Fruit fly (Drosophila melanogaster) whole organism, embryonic: ENCODE measurements around the gene vkg.

Experiments
- ATbp ChIP-seq: fragments of 200-800 bp; sonication (Bioruptor generic); optimal IDR thresholded peaks from 2 replicates; lab custom pipeline; 2017; ENCODE audit warnings: missing biosample characterization, mild to moderate bottlenecking, missing genetic modification characterization, missing genetic modification reagents
- Atf-2 ChIP-seq: fragments of 200-800 bp; sonication (Bioruptor generic); optimal IDR thresholded peaks from 2 replicates; lab custom pipeline; 2016; ENCODE audit warnings: missing biosample characterization, missing genetic modification characterization
- B-H1 ChIP-seq: fragments of 200-800 bp; sonication (Bioruptor generic); IDR thresholded peaks from 3 replicates; pipeline ENCODE4 v1.3.6; 2022; ENCODE audit warnings: missing biosample characterization, missing genetic modification characterization
- BtbVII ChIP-seq: fragments of 200-800 bp; sonication (Bioruptor generic); optimal IDR thresholded peaks from 3 replicates; lab custom pipeline; 2017; ENCODE audit warnings: missing biosample characterization, mild to moderate bottlenecking, missing genetic modification characterization
- CG10565 ChIP-seq: fragments of 200-800 bp; sonication (Bioruptor generic); optimal IDR thresholded peaks from 3 replicates; lab custom pipeline; 2016; ENCODE audit warnings: missing biosample characterization, mild to moderate bottlenecking, missing genetic modification characterization
- CG10654 ChIP-seq: fragments of 200-800 bp; sonication (Bioruptor generic); optimal IDR thresholded peaks from 2 replicates; lab custom pipeline; 2016; ENCODE audit warnings: missing biosample characterization, missing genetic modification characterization
- CG10979 ChIP-seq: fragments of 200-800 bp; sonication (Bioruptor generic); optimal IDR thresholded peaks from 2 replicates; lab custom pipeline; 2018; ENCODE audit warnings: missing biosample characterization, mild to moderate bottlenecking, missing genetic modification characterization, moderate library complexity
- CG11085 ChIP-seq: fragments of 200-800 bp; sonication (Bioruptor generic); IDR thresholded peaks from 2 replicates; pipeline ENCODE4 v1.3.6; 2022; ENCODE audit warnings: missing biosample characterization, missing genetic modification characterization
- CG12942 ChIP-seq: fragments of 200-800 bp; sonication (Bioruptor generic); optimal IDR thresholded peaks from 3 replicates; lab custom pipeline; 2016; ENCODE audit warnings: missing biosample characterization, missing genetic modification characterization
- CG14014 ChIP-seq: fragments of 200-800 bp; sonication (Bioruptor generic); IDR thresholded peaks from 2 replicates; pipeline ENCODE4 v1.3.6; 2022; ENCODE audit warnings: missing biosample characterization, missing genetic modification characterization
- CG1529 ChIP-seq: fragments of 200-800 bp; sonication (Bioruptor generic); optimal IDR thresholded peaks from 3 replicates; lab custom pipeline; 2018; ENCODE audit warnings: missing biosample characterization, missing genetic modification characterization
- CG15479 ChIP-seq: fragments of 200-800 bp; sonication (Bioruptor generic); optimal IDR thresholded peaks from 3 replicates; lab custom pipeline; 2019; ENCODE audit warnings: missing biosample characterization, mild to moderate bottlenecking, missing genetic modification characterization, moderate library complexity
- CG1832 ChIP-seq: fragments of 200-800 bp; sonication (Bioruptor generic); optimal IDR thresholded peaks from 2 replicates; lab custom pipeline; 2017; ENCODE audit warnings: missing biosample characterization, mild to moderate bottlenecking, missing genetic modification characterization, inconsistent platforms
- CG2875 ChIP-seq: fragments of 200-800 bp; sonication (Bioruptor generic); optimal IDR thresholded peaks from 2 replicates; lab custom pipeline; 2017; ENCODE audit warnings: missing biosample characterization, mild to moderate bottlenecking, missing genetic modification characterization, missing genetic modification reagents
- CG31224 ChIP-seq: fragments of 200-800 bp; sonication (Bioruptor generic); IDR thresholded peaks from 2 replicates; pipeline ENCODE4 v1.3.6; 2022; ENCODE audit warnings: missing biosample characterization, missing genetic modification characterization
- CG4328 ChIP-seq: fragments of 200-800 bp; sonication (Bioruptor generic); optimal IDR thresholded peaks from 3 replicates; lab custom pipeline; 2017; ENCODE audit warnings: missing biosample characterization, missing genetic modification reagents, missing genetic modification characterization
- CG5180 ChIP-seq: fragments of 200-800 bp; sonication (Bioruptor generic); optimal IDR thresholded peaks from 3 replicates; lab custom pipeline; 2017; ENCODE audit warnings: missing biosample characterization, missing genetic modification characterization, mild to moderate bottlenecking, moderate library complexity, missing genetic modification reagents
- CG6175 ChIP-seq: fragments of 200-800 bp; sonication (Bioruptor generic); IDR thresholded peaks from 3 replicates; pipeline ENCODE4 v1.3.6; 2022; ENCODE audit warnings: missing biosample characterization, missing genetic modification characterization
- CG6765 ChIP-seq: fragments of 200-800 bp; sonication (Bioruptor generic); optimal IDR thresholded peaks from 3 replicates; lab custom pipeline; 2017; ENCODE audit warnings: missing biosample characterization, mild to moderate bottlenecking, missing genetic modification characterization
- CG7987 ChIP-seq: fragments of 200-800 bp; sonication (Bioruptor generic); optimal IDR thresholded peaks from 2 replicates; lab custom pipeline; 2018; ENCODE audit warnings: missing biosample characterization, mild to moderate bottlenecking, missing genetic modification characterization, moderate library complexity
- CG9437 ChIP-seq: fragments of 200-800 bp; sonication (Bioruptor generic); optimal IDR thresholded peaks from 2 replicates; lab custom pipeline; 2018; ENCODE audit warnings: missing biosample characterization, mild to moderate bottlenecking, missing genetic modification characterization
- Dbx ChIP-seq: fragments of 200-800 bp; sonication (Bioruptor generic); IDR thresholded peaks from 3 replicates; pipeline ENCODE4 v1.3.6; 2022; ENCODE audit warnings: missing biosample characterization, missing genetic modification characterization
- Hmx ChIP-seq: fragments of 200-800 bp; sonication (Bioruptor generic); optimal IDR thresholded peaks from 2 replicates; lab custom pipeline; 2016; ENCODE audit warnings: missing biosample characterization, missing genetic modification characterization
- Nf-YC ChIP-seq: fragments of 200-800 bp; optimal IDR thresholded peaks from 3 replicates; lab custom pipeline; 2019; ENCODE audit warnings: missing biosample characterization, mild to moderate bottlenecking, missing genetic modification characterization, moderate library complexity
- TFAM ChIP-seq: fragments of 200-800 bp; sonication (Bioruptor generic); optimal IDR thresholded peaks from 2 replicates; lab custom pipeline; 2017; ENCODE audit warnings: missing biosample characterization, missing genetic modification characterization, inconsistent platforms
- bcd ChIP-seq: fragments of 200-800 bp; sonication (Bioruptor generic); optimal IDR thresholded peaks from 2 replicates; lab custom pipeline; 2017; ENCODE audit warnings: missing biosample characterization, mild to moderate bottlenecking, missing genetic modification characterization
- crp ChIP-seq, 2 experiments: fragments of 200-800 bp; sonication (Bioruptor generic); optimal IDR thresholded peaks; 2 replicates in 1 of 2; 3 replicates in 1 of 2; lab custom pipeline; 2017; ENCODE audit warnings: missing biosample characterization in 2 of 2, missing genetic modification characterization in 2 of 2, mild to moderate bottlenecking in 1 of 2, moderate library complexity in 1 of 2
- da ChIP-seq: fragments of 200-800 bp; sonication (Bioruptor generic); optimal IDR thresholded peaks from 2 replicates; lab custom pipeline; 2016; ENCODE audit warnings: missing biosample characterization, missing genetic modification characterization
- dm ChIP-seq: fragments of 200-800 bp; sonication (Bioruptor generic); optimal IDR thresholded peaks from 3 replicates; lab custom pipeline; 2016; ENCODE audit warnings: missing biosample characterization, missing genetic modification characterization
- dpn ChIP-seq, 2 experiments: fragments of 200-800 bp; sonication (Bioruptor generic); optimal IDR thresholded peaks; 3 replicates each; lab custom pipeline; 2016; ENCODE audit warnings: missing biosample characterization in 2 of 2, missing genetic modification characterization in 2 of 2
- en ChIP-seq: fragments of 200-800 bp; sonication (Bioruptor generic); optimal IDR thresholded peaks from 2 replicates; lab custom pipeline; 2016; ENCODE audit warnings: missing biosample characterization, missing genetic modification characterization
- exex ChIP-seq: fragments of 200-800 bp; sonication (Bioruptor generic); optimal IDR thresholded peaks from 4 replicates; lab custom pipeline; 2018; ENCODE audit warnings: missing biosample characterization, mild to moderate bottlenecking, missing genetic modification characterization, moderate library complexity
- ftz-f1 ChIP-seq: fragments of 200-800 bp; sonication (Bioruptor generic); optimal IDR thresholded peaks from 2 replicates; lab custom pipeline; 2016; ENCODE audit warnings: missing biosample characterization, missing genetic modification characterization
- her ChIP-seq: fragments of 200-800 bp; sonication (Bioruptor generic); optimal IDR thresholded peaks from 2 replicates; lab custom pipeline; 2016; ENCODE audit warnings: missing biosample characterization, missing genetic modification characterization
- jigr1 ChIP-seq: fragments of 200-800 bp; sonication (Bioruptor generic); IDR thresholded peaks from 3 replicates; pipeline ENCODE4 v1.3.6; 2022; ENCODE audit warnings: missing biosample characterization, missing genetic modification characterization
- jing ChIP-seq: fragments of 200-800 bp; sonication (Bioruptor generic); optimal IDR thresholded peaks from 2 replicates; lab custom pipeline; 2018; ENCODE audit warnings: missing biosample characterization, mild to moderate bottlenecking, missing genetic modification characterization
- ken ChIP-seq: fragments of 200-800 bp; sonication (Bioruptor generic); IDR thresholded peaks from 3 replicates; pipeline ENCODE4 v1.3.6; 2022; ENCODE audit warnings: missing biosample characterization, missing genetic modification characterization
- lab ChIP-seq: fragments of 200-800 bp; sonication (Bioruptor generic); optimal IDR thresholded peaks from 3 replicates; lab custom pipeline; 2017; ENCODE audit warnings: missing biosample characterization, missing genetic modification characterization, mild to moderate bottlenecking, moderate library complexity, missing genetic modification reagents
- nerfin-2 ChIP-seq: fragments of 200-800 bp; sonication (Bioruptor generic); IDR thresholded peaks from 2 replicates; pipeline ENCODE4 v1.3.6; 2022; ENCODE audit warnings: missing biosample characterization, missing genetic modification characterization; ENCODE audit not compliant: partially characterized antibody
- nom ChIP-seq: fragments of 200-800 bp; sonication (Bioruptor generic); optimal IDR thresholded peaks from 2 replicates; lab custom pipeline; 2017; ENCODE audit warnings: missing biosample characterization, missing genetic modification characterization, mild to moderate bottlenecking, moderate library complexity, missing genetic modification reagents
- pan ChIP-seq, 4 experiments: fragments of >200 bp in 3 of 4; fragments of 200-800 bp in 1 of 4; sonication (Bioruptor generic) in 1 of 4; optimal IDR thresholded peaks in 3 of 4; IDR thresholded peaks in 1 of 4; 2 replicates each; pipeline versions ENCODE4 v1.3.6 to Lab custom; 2017 to 2022; ENCODE audit warnings: missing biosample characterization in 2 of 4, missing genetic modification characterization in 2 of 4, mixed read lengths in 1 of 4
- pfk ChIP-seq: fragments of 200-800 bp; sonication (Bioruptor generic); optimal IDR thresholded peaks from 2 replicates; lab custom pipeline; 2018; ENCODE audit warnings: missing biosample characterization, mild to moderate bottlenecking, missing genetic modification characterization, moderate library complexity
- prd ChIP-seq, 3 experiments: fragments of >200 bp in 2 of 3; fragments of 200-800 bp in 1 of 3; sonication (Bioruptor generic) in 1 of 3; optimal IDR thresholded peaks in 2 of 3; IDR thresholded peaks in 1 of 3; 2 replicates in 2 of 3; 3 replicates in 1 of 3; pipeline versions ENCODE4 v1.3.6 to Lab custom; 2017 to 2022; ENCODE audit warnings: missing biosample characterization in 1 of 3, missing genetic modification characterization in 1 of 3
- slp2 ChIP-seq: fragments of 200-800 bp; sonication (Bioruptor generic); optimal IDR thresholded peaks from 2 replicates; lab custom pipeline; 2016; ENCODE audit warnings: missing biosample characterization, missing genetic modification characterization
- sug ChIP-seq: fragments of 200-800 bp; optimal IDR thresholded peaks from 2 replicates; lab custom pipeline; 2019; ENCODE audit warnings: missing biosample characterization, mild to moderate bottlenecking, missing genetic modification characterization, moderate library complexity
- tgo ChIP-seq: fragments of 200-800 bp; sonication (Bioruptor generic); IDR thresholded peaks from 3 replicates; pipeline ENCODE4 v1.3.6; 2022; ENCODE audit warnings: missing biosample characterization, missing genetic modification characterization
- tin ChIP-seq: fragments of 200-800 bp; sonication (Bioruptor generic); optimal IDR thresholded peaks from 3 replicates; lab custom pipeline; 2016; ENCODE audit warnings: missing biosample characterization, missing genetic modification characterization
- vfl ChIP-seq: fragments of 200-800 bp; sonication (Bioruptor generic); optimal IDR thresholded peaks from 2 replicates; lab custom pipeline; 2016; ENCODE audit warnings: missing biosample characterization, missing genetic modification characterization

vkg gene

dm6 chr2L:5060952-5061478 is 33.0 kb upstream of the vkg start (continued):
- TF ChIP-seq CG5180 (GFP tag; lab: Kevin White, UChicago): peak; percentile 10
- TF ChIP-seq crp (GFP tag; optimal IDR thresholded peaks at IDR 0.05; lab: Kevin White, UChicago): peak in 1 of 2 experiments; percentile 38
- TF ChIP-seq jigr1 (GFP tag; lab: Robert Waterston, UW): no peak
- TF ChIP-seq CG14014 (GFP tag; lab: Robert Waterston, UW): peak; percentile 87
- TF ChIP-seq CG10654 (GFP tag; lab: Kevin White, UChicago): peak; percentile 46
- peak; percentile 32 for TF ChIP-seq slp2 (GFP tag; lab: Kevin White, UChicago)
- TF ChIP-seq CG1832 (GFP tag; lab: Kevin White, UChicago): no peak
- no peak for TF ChIP-seq nerfin-2 (GFP tag; lab: Robert Waterston, UW)
- no peak for TF ChIP-seq TFAM
- TF ChIP-seq prd (optimal IDR thresholded peaks at IDR 0.05; lab: Kevin White, UChicago): no peak
- TF ChIP-seq prd (GFP tag; IDR thresholded peaks at IDR 0.05; lab: Robert Waterston, UW): peak; percentile 54; the same call in 2 of the 3 replicates
- TF ChIP-seq sug: peak; percentile 77
- peak; percentile 40 for TF ChIP-seq CG2875 (GFP tag; lab: Kevin White, UChicago)
- peak; percentile 33 for TF ChIP-seq CG12942
- TF ChIP-seq ATbp: peak; percentile 73
- TF ChIP-seq Atf-2 (GFP tag; lab: Kevin White, UChicago): peak; percentile 19
- peak; percentile 60 for TF ChIP-seq bcd (GFP tag; lab: Kevin White, UChicago)
- TF ChIP-seq CG31224 (GFP tag; lab: Robert Waterston, UW): peak; percentile 14; the same call in 1 of the 2 replicates
- TF ChIP-seq lab: peak; percentile 91
- TF ChIP-seq CG9437 (GFP tag; lab: Kevin White, UChicago): peak; percentile 49
- no peak for TF ChIP-seq vfl (GFP tag; lab: Kevin White, UChicago)
- peak; percentile 72 for TF ChIP-seq Dbx
- TF ChIP-seq CG15479 (GFP tag; lab: Kevin White, UChicago): no peak
- TF ChIP-seq BtbVII: peak; percentile 71
- peak; percentile 66 for TF ChIP-seq CG10979 (tag; lab: Kevin White, UChicago)
- TF ChIP-seq exex (tag; lab: Kevin White, UChicago): peak; percentile 82
- peak; percentile 32 for TF ChIP-seq ftz-f1 (GFP tag; lab: Kevin White, UChicago)
- TF ChIP-seq ken (GFP tag; lab: Robert Waterston, UW): no peak
- TF ChIP-seq pfk: no peak
- TF ChIP-seq B-H1 (GFP tag; lab: Robert Waterston, UW): peak; percentile 43; the same call in 2 of the 3 replicates
- peak; percentile 50 for TF ChIP-seq her (GFP tag; lab: Kevin White, UChicago)
- peak; percentile 57 for TF ChIP-seq Hmx (GFP tag; lab: Kevin White, UChicago)
- no peak for TF ChIP-seq CG6175
- no peak for TF ChIP-seq nom (GFP tag; lab: Kevin White, UChicago)
- TF ChIP-seq tin (GFP tag; lab: Kevin White, UChicago): peak; percentile 49
- no peak for TF ChIP-seq CG10565 (GFP tag; lab: Kevin White, UChicago)
- peak; percentile 28 for TF ChIP-seq Nf-YC (tag; lab: Kevin White, UChicago)
- peak; percentile 74 for TF ChIP-seq CG6765 (GFP tag; lab: Kevin White, UChicago)
- TF ChIP-seq CG7987: peak; percentile 45
- TF ChIP-seq CG1529: peak; percentile 4
- TF ChIP-seq dpn (GFP tag; optimal IDR thresholded peaks at IDR 0.05; lab: Kevin White, UChicago): peak; percentile 55 to 75
- TF ChIP-seq pan (optimal IDR thresholded peaks at IDR 0.05; lab: Kevin White, UChicago): no peak
- TF ChIP-seq pan (GFP tag; optimal IDR thresholded peaks at IDR 0.05 in 1 of 2, IDR thresholded peaks at IDR 0.05 in 1 of 2): peak in 1 of 2 experiments; percentile 65
- peak; percentile 31 for TF ChIP-seq jing (GFP tag; lab: Kevin White, UChicago)
- TF ChIP-seq tgo (GFP tag; lab: Robert Waterston, UW): peak; percentile 69; the same call in 2 of the 3 replicates
- peak; percentile 51 for TF ChIP-seq da (GFP tag; lab: Kevin White, UChicago)
- peak; percentile 46 for TF ChIP-seq CG4328
- TF ChIP-seq en: peak; percentile 69
- no peak for TF ChIP-seq dm (GFP tag; lab: Kevin White, UChicago)
- 0 out of 2 replicates have a peak, but pooled peaks have one; percentile 9 for TF ChIP-seq CG11085 (GFP tag; lab: Robert Waterston, UW)
